Worm (Caenorhabditis elegans): Measurements from ENCODE around the gene ceh-20.

ce11 chrIII:6971662-6972284, 7.9 kb upstream of the ceh-20 start, which contains the start of the genes eef-1A.1 and rfc-4:
- TF ChIP-seq klf-2 (GFP tag; conservative IDR thresholded peaks at IDR 0.05) (0 out of 2 replicates have a peak, but pooled peaks have one; percentile 57), T22C8.4 (GFP tag; IDR thresholded peaks at IDR 0.05) (no peak)
